Fruit fly (Drosophila melanogaster) whole organism, adult: Measurements from ENCODE around the gene COX7B.

Experiments
- CG14711 ChIP-seq: fragments of 200-800 bp; sonication (Bioruptor generic); optimal IDR thresholded peaks from 2 replicates; lab custom pipeline; 2018; ENCODE audit warnings: missing biosample characterization, mild to moderate bottlenecking, missing genetic modification characterization, moderate library complexity
- CG7045 ChIP-seq: fragments of 200-800 bp; sonication (Bioruptor generic); optimal IDR thresholded peaks from 2 replicates; lab custom pipeline; 2017; ENCODE audit warnings: missing biosample characterization, mild to moderate bottlenecking, missing genetic modification characterization
- CG7101 ChIP-seq: fragments of 200-800 bp; sonication (Bioruptor generic); optimal IDR thresholded peaks from 2 replicates; lab custom pipeline; 2018; ENCODE audit warnings: missing biosample characterization, mild to moderate bottlenecking, missing genetic modification characterization, moderate library complexity
- Crg-1 ChIP-seq: fragments of 200-800 bp; sonication (Bioruptor generic); optimal IDR thresholded peaks from 2 replicates; lab custom pipeline; 2016; ENCODE audit warnings: missing biosample characterization, missing genetic modification characterization
- Hr96 ChIP-seq: fragments of 200-800 bp; sonication (Bioruptor generic); optimal IDR thresholded peaks from 2 replicates; lab custom pipeline; 2016; ENCODE audit warnings: missing biosample characterization, missing genetic modification characterization
- bab1 ChIP-seq: fragments of 200-800 bp; sonication (Bioruptor generic); optimal IDR thresholded peaks from 3 replicates; lab custom pipeline; 2019; ENCODE audit warnings: missing biosample characterization, mild to moderate bottlenecking, missing genetic modification characterization, moderate library complexity
- cnc ChIP-seq, 2 experiments: fragments of >200 bp; optimal IDR thresholded peaks; 2 replicates each; lab custom pipeline; 2017
- kay ChIP-seq: fragments of 200-800 bp; sonication (Bioruptor generic); peaks from one replicate; lab custom pipeline; 2016; ENCODE audit warnings: missing biosample characterization, missing genetic modification characterization, borderline replicate concordance
- ovo ChIP-seq: fragments of 200-800 bp; sonication (Bioruptor generic); optimal IDR thresholded peaks from 2 replicates; lab custom pipeline; 2016; ENCODE audit warnings: missing biosample characterization, missing genetic modification characterization

DNA sequence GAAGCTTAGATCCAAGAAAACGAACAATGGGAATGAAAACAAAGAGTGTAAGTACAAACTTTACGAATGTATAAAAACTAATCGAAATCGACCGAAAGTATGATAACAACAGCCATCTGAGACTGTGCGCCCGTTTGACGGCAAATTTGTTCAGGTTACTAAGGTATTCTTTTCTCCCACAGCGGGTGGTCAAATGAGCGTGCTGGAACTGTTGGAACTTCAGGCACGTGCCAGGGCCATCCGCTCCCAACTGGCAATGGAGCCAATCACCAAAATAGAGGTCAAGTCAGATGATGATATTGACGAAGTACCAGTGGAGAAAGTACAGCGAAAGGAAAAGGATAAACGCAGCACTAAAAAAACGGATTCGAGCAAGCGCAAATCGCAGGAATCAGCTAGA, 11.1 kb downstream of the COX7B start, which contains the start of gene CG12229:
- no peak for TF ChIP-seq kay (GFP tag; lab: Kevin White, UChicago)
- TF ChIP-seq cnc (optimal IDR thresholded peaks at IDR 0.05; lab: Kevin White, UChicago): no peak
- no peak for TF ChIP-seq Hr96 (GFP tag; lab: Kevin White, UChicago)
- TF ChIP-seq ovo (GFP tag; lab: Kevin White, UChicago): no peak
- TF ChIP-seq CG14711 (tag; lab: Kevin White, UChicago): no peak
- no peak for TF ChIP-seq Crg-1 (GFP tag; lab: Kevin White, UChicago)
- no peak for TF ChIP-seq CG7045 (GFP tag; lab: Kevin White, UChicago)
- no peak for TF ChIP-seq CG7101
- no peak for TF ChIP-seq bab1 (GFP tag; lab: Kevin White, UChicago)
